Worm (Caenorhabditis elegans): ENCODE results near the gene srh-142.

The srh-142 gene

DNA sequence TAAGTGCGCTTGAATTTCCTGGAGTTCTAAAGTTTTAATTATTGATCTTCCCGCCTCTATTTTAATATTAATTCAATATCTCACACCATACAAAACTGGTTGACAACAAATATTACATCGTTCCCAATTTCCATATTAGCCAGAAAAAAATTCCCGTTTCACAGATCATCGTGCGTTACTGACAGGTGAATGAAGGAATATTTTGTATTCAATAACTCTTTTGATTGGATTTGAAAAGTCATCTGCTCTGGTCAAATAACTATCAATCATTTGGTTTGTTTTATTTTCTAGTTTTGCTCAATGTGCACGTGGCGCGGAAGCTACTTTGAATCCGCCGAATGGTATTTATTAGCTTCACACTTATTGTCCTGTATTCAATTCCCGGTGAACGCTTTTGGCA lies 22.9 kb upstream of the srh-142 start, which contains the start of gene srh-139:
srh-139 (plus strand) TSS at position 301 of the 400 bp plus-strand sequence.
- TF ChIP-seq med-1 (GFP tag; optimal IDR thresholded peaks at IDR 0.05; ENCODE audit: insufficient read depth) (no peak), tab-1 (GFP tag; IDR thresholded peaks at IDR 0.05) (no peak), cog-1 (tag; optimal IDR thresholded peaks at IDR 0.05) (no peak), ztf-29 (GFP tag; IDR thresholded peaks at IDR 0.05) (no peak)

DNA sequence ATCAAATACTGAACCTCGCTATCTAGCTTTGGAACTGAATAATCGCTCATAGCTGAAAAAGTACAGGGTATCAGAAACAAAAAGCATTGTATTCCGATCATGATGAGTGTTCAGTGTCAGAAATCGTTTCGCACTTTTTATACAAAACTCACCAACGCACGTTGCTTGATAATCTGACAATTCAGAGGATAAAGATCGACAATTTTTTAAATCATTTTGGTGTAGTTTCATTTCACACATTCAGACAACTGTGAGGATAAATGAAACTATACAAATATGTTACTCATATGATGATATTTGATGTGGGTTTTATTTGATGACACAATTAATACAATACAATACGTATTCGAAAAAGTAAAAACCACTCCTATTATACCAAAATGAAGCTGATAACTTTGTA lies 22.3 kb upstream of the srh-142 start, which contains the start of gene F57E7.2:
F57E7.2 (minus strand) TSS at position 101 of the 400 bp plus-strand sequence.
- TF ChIP-seq ztf-23 (GFP tag; IDR thresholded peaks at IDR 0.05) (no peak), tab-1 (GFP tag; IDR thresholded peaks at IDR 0.05) (no peak), klf-2 (GFP tag; conservative IDR thresholded peaks at IDR 0.05) (no peak), med-1 (GFP tag; optimal IDR thresholded peaks at IDR 0.05; ENCODE audit: insufficient read depth) (no peak), cog-1 (tag; optimal IDR thresholded peaks at IDR 0.05) (no peak), T22C8.4 (GFP tag; IDR thresholded peaks at IDR 0.05) (no peak), ref-1 (GFP tag; conservative IDR thresholded peaks at IDR 0.05) (no peak), ztf-29 (GFP tag; IDR thresholded peaks at IDR 0.05) (no peak), flt-1 (GFP tag; IDR thresholded peaks at IDR 0.05) (no peak)

DNA sequence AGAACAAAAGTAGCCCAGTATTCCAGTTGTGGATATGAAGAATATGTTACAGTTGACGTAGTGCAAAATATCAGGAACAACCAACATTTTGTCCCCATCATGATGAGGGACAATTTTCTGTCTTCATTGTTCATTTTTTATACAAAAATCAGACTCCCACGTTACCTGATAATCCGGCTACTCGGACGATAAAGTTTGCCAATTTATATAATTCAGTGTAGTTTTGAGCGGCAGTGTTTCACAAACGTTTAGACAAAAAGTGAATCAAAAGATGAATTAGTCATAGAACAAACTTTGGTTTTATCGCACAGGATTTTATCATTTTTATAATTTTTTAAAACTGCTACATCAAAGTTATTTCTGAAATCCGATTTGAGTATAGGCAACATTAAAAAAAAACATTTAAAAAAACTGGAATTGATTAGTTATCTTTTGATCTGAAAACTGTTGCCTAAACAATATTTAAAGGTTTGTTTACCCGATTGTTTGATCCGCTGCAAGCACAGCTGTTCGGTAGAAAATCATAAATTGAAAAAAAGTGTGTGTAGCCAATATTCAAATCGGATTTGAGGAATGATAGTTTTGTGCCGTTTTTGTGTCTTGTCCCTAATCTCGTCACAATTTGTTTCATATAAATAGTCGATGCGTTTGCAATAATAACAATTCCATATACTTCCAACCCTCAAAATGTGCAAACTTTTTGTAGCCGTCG lies 20.3 kb upstream of the srh-142 start, which contains the start of the genes F57E7.4 and spig-6:
F57E7.4 (minus strand) TSS at position 101 of the 712 bp plus-strand sequence.
spig-6 (plus strand) TSS at position 662 of the 712 bp plus-strand sequence.
- TF ChIP-seq T22C8.4 (GFP tag; IDR thresholded peaks at IDR 0.05): no peak
- no peak for TF ChIP-seq med-1 (GFP tag; optimal IDR thresholded peaks at IDR 0.05; ENCODE audit: insufficient read depth)
- no peak for TF ChIP-seq ref-1 (GFP tag; conservative IDR thresholded peaks at IDR 0.05)
- TF ChIP-seq cog-1 (tag; optimal IDR thresholded peaks at IDR 0.05): no peak

DNA sequence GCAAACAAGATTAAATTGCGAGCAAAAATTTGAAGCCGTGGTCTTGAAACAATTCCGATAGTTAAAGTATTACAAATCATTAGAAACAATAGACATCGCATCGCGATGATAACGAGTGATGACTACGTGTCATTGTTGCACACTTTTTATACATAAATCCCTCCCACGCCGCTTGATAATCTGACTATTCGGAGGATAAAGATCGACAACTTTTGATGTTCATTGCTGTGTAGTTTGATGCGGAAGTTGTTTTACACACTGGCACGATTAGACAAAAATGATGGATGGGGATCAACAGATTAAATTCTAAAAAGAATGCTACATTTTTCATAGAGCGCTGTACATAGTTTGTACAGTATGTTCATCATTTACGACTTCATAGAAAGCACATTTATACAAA lies 18.5 kb upstream of the srh-142 start, which contains the start of gene T08G3.11:
T08G3.11 (minus strand) TSS at position 101 of the 400 bp plus-strand sequence.
- TF ChIP-seq flt-1 (GFP tag; IDR thresholded peaks at IDR 0.05): no peak
- TF ChIP-seq T22C8.4 (GFP tag; IDR thresholded peaks at IDR 0.05): no peak
- TF ChIP-seq tab-1 (GFP tag; IDR thresholded peaks at IDR 0.05): no peak
- no peak for TF ChIP-seq med-1 (GFP tag; optimal IDR thresholded peaks at IDR 0.05; ENCODE audit: insufficient read depth)
- no peak for TF ChIP-seq ztf-29 (GFP tag; IDR thresholded peaks at IDR 0.05)
- no peak for TF ChIP-seq cog-1 (tag; optimal IDR thresholded peaks at IDR 0.05)

DNA sequence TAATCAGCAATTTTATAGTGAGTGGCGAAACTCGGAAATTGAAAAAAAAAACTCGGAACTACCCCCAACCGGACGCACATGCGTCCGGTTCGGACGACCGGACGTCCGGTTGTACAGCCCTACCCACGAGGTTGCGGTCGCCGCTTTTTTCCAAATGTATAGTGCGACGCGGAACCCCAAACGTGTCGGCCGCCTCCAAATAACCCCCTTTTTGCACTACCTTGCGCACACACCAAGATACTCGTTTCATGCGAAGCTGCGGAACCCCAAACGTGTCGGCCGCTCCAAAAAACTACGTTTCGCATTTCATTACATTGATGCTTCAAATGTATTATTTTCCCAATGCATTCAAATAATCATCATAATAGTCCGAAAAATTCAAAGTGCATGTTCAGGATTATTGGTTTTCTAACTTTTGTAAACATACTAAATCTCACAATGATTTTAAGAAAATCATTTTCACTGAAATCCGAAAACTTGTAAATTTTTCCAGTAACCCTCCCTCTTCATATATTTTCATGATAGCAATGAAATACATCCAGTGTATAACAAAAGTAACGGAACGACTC lies 11.3 kb upstream of the srh-142 start, which contains the start of gene srw-35:
srw-35 (plus strand) TSS at position 519 of the 569 bp plus-strand sequence.
- TF ChIP-seq med-1 (GFP tag; optimal IDR thresholded peaks at IDR 0.05; ENCODE audit: insufficient read depth) (no peak), tab-1 (GFP tag; IDR thresholded peaks at IDR 0.05) (no peak), flt-1 (GFP tag; IDR thresholded peaks at IDR 0.05) (no peak), klf-2 (GFP tag; conservative IDR thresholded peaks at IDR 0.05) (no peak)

DNA sequence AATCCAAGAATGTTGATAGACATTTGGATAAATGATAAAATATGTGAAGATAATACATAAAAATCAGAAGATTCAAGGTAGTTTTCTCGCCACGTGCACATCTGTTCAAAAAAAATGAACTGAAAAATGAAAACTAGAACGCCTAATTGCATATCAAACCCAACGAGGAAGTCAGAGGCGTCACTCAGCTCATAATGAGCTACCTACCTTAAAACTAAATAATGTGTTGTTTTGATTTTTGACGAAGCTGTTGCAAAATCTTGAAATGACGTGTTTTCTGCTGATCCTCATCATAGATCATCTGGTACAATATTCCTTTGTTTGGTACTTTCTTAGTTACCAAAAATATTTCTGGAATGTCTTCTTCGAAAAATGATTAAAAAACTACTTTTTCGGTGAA lies 10.2 kb upstream of the srh-142 start, which contains the start of gene srh-138:
srh-138 (minus strand) TSS at position 101 of the 400 bp plus-strand sequence.
- TF ChIP-seq tab-1 (GFP tag; IDR thresholded peaks at IDR 0.05): no peak
- no peak for TF ChIP-seq flt-1 (GFP tag; IDR thresholded peaks at IDR 0.05)
- TF ChIP-seq klf-2 (GFP tag; conservative IDR thresholded peaks at IDR 0.05): no peak
- no peak for TF ChIP-seq ztf-29 (GFP tag; IDR thresholded peaks at IDR 0.05)
- no peak for TF ChIP-seq T22C8.4 (GFP tag; IDR thresholded peaks at IDR 0.05)
- TF ChIP-seq med-1 (GFP tag; optimal IDR thresholded peaks at IDR 0.05; ENCODE audit: insufficient read depth): no peak
- no peak for TF ChIP-seq ref-1 (GFP tag; conservative IDR thresholded peaks at IDR 0.05)
- TF ChIP-seq cog-1 (tag; optimal IDR thresholded peaks at IDR 0.05): no peak
- no peak for TF ChIP-seq ztf-23 (GFP tag; IDR thresholded peaks at IDR 0.05)

DNA sequence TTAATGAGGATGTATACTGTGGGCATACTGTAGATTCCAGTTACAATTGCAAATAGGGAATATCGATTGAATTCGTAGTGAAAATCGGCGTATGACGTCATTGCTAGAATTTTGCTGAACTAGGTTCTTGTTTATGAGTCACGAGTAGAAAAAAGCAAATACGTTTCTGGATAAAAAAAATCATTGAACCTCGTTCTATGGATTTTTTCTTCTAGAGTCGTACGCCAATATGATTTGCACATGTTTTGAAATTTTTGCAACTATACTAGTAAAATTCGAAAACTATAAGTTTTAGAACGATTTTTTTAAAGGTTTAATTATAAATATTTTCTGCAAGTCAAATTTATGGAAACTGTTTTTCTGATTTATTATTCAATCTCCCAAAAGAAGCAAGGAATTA lies 7.1 kb upstream of the srh-142 start, which contains the start of gene sru-44:
sru-44 (minus strand) TSS at position 101 of the 400 bp plus-strand sequence.
- TF ChIP-seq klf-2 (GFP tag; conservative IDR thresholded peaks at IDR 0.05): no peak
- no peak for TF ChIP-seq ref-1 (GFP tag; conservative IDR thresholded peaks at IDR 0.05)
- TF ChIP-seq ztf-29 (GFP tag; IDR thresholded peaks at IDR 0.05): no peak
- no peak for TF ChIP-seq med-1 (GFP tag; optimal IDR thresholded peaks at IDR 0.05; ENCODE audit: insufficient read depth)
- TF ChIP-seq tab-1 (GFP tag; IDR thresholded peaks at IDR 0.05): no peak
- TF ChIP-seq flt-1 (GFP tag; IDR thresholded peaks at IDR 0.05): no peak
- no peak for TF ChIP-seq ztf-23 (GFP tag; IDR thresholded peaks at IDR 0.05)
- no peak for TF ChIP-seq cog-1 (tag; optimal IDR thresholded peaks at IDR 0.05)
- TF ChIP-seq T22C8.4 (GFP tag; IDR thresholded peaks at IDR 0.05): no peak

DNA sequence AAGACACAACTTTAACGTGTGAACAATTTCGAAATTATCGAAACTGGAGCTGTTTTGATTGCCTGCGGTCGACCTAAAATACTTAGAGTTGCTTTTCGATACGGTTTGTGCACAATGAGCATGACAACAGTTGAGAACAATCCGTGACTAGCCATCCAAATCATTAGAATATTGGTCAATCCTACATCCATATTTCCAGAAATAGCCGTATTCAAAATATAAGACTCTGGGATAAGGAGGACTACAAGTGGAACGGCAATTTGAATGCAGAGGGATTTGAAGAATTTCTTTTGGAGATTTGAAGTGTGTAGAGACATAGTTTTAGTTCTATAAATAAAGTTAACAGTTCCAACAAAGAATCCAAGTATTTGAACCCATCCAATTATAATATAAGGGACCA lies 1.4 kb downstream of the srh-142 start:
- no peak for TF ChIP-seq tab-1 (GFP tag; IDR thresholded peaks at IDR 0.05)
- TF ChIP-seq klf-2 (GFP tag; conservative IDR thresholded peaks at IDR 0.05): no peak
- no peak for TF ChIP-seq flt-1 (GFP tag; IDR thresholded peaks at IDR 0.05)
- no peak for TF ChIP-seq med-1 (GFP tag; optimal IDR thresholded peaks at IDR 0.05; ENCODE audit: insufficient read depth)
- TF ChIP-seq cog-1 (tag; optimal IDR thresholded peaks at IDR 0.05): no peak
- TF ChIP-seq ztf-29 (GFP tag; IDR thresholded peaks at IDR 0.05): no peak
- no peak for TF ChIP-seq ztf-23 (GFP tag; IDR thresholded peaks at IDR 0.05)
- no peak for TF ChIP-seq ref-1 (GFP tag; conservative IDR thresholded peaks at IDR 0.05)
- no peak for TF ChIP-seq T22C8.4 (GFP tag; IDR thresholded peaks at IDR 0.05)

DNA sequence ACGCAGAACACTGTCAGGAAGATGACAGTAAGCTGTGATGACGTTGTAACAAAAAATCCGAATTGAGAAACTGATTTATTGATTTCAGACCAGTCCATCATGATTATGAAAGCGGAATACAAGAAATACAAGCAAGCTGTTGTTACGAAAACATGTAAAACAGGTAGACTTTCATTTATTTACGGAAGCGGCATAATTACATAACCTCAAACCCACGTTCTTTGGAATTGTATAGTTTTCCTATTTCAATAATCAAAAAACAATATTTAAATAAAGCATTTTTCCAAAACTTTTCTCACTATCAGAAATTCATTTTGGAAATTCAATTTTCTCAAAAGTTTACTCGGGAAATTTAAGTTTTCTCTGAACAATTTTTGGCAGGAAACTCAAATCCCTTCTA lies 2.1 kb downstream of the srh-142 start, which contains the start of gene str-15:
str-15 (minus strand) TSS at position 101 of the 400 bp plus-strand sequence.
- no peak for TF ChIP-seq T22C8.4 (GFP tag; IDR thresholded peaks at IDR 0.05)
- no peak for TF ChIP-seq klf-2 (GFP tag; conservative IDR thresholded peaks at IDR 0.05)
- TF ChIP-seq med-1 (GFP tag; optimal IDR thresholded peaks at IDR 0.05; ENCODE audit: insufficient read depth): no peak
- TF ChIP-seq ref-1 (GFP tag; conservative IDR thresholded peaks at IDR 0.05): no peak
- no peak for TF ChIP-seq ztf-29 (GFP tag; IDR thresholded peaks at IDR 0.05)
- TF ChIP-seq flt-1 (GFP tag; IDR thresholded peaks at IDR 0.05): no peak
- TF ChIP-seq ztf-23 (GFP tag; IDR thresholded peaks at IDR 0.05): no peak
- TF ChIP-seq tab-1 (GFP tag; IDR thresholded peaks at IDR 0.05): no peak
- TF ChIP-seq cog-1 (tag; optimal IDR thresholded peaks at IDR 0.05): no peak

Measured in whole organism, midembryonic.